Fruit fly (Drosophila melanogaster) whole organism: ENCODE data around the gene CG43446.

ENCODE experiments used
- CG8478 ChIP-seq: fragments of >200 bp; optimal IDR thresholded peaks from 2 replicates; lab custom pipeline; 2018; ENCODE audit warnings: inconsistent platforms
- EcR ChIP-seq, 2 experiments: fragments of >200 bp; optimal IDR thresholded peaks; 2 replicates each; lab custom pipeline; 2017; ENCODE audit warnings: missing biosample characterization in 2 of 2, missing genetic modification characterization in 2 of 2, missing genetic modification reagents in 2 of 2
- pan ChIP-seq: fragments of >200 bp; optimal IDR thresholded peaks from 2 replicates; lab custom pipeline; 2017
- psq ChIP-seq: fragments of >200 bp; optimal IDR thresholded peaks from 2 replicates; lab custom pipeline; 2017
- usp ChIP-seq: fragments of >200 bp; optimal IDR thresholded peaks from 2 replicates; lab custom pipeline; 2017; ENCODE audit warnings: missing biosample characterization, missing genetic modification characterization, mixed read lengths

DNA sequence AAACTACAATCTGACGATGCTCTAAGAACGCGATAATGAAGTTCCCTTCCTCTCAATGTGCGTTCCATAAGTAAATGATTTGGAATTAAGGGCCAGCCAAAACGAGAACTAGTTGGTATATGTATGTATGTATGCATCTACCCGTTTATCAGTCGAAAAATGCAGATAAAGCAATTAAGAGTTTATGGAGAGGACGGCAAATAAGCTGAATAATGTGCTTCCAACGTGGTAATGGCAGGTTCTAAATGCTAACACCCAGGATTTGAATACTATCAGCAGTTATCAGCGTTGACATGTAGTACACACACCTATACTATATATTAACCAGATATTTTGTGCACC lies 37.1 kb downstream of the CG43446 start:
- no peak for TF ChIP-seq psq (lab: Kevin White, UChicago)
- TF ChIP-seq EcR (GFP tag; optimal IDR thresholded peaks at IDR 0.05; lab: Kevin White, UChicago) = no peak
- no peak for TF ChIP-seq pan (lab: Kevin White, UChicago)
- TF ChIP-seq CG8478 (lab: Kevin White, UChicago) = no peak
- TF ChIP-seq usp (GFP tag; lab: Kevin White, UChicago) = no peak
